Worm (Caenorhabditis elegans) whole organism, L2 larva: ENCODE data around the gene clec-82.

Source experiments
- Y55F3AM.14 ChIP-seq: fragments of 200-800 bp; sonication (Bioruptor generic); optimal IDR thresholded peaks from 2 replicates; lab custom pipeline; 2018; ENCODE audit warnings: mild to moderate bottlenecking, missing genetic modification characterization, missing compliant biosample characterization
- alr-1 ChIP-seq: fragments of 150-350 bp; optimal IDR thresholded peaks from 2 replicates; lab custom pipeline; 2014; ENCODE audit warnings: missing biosample characterization, missing genetic modification characterization
- ama-1 ChIP-seq: fragments of 150-350 bp; optimal IDR thresholded peaks from 2 replicates; lab custom pipeline; 2018; ENCODE audit warnings: inconsistent platforms
- blmp-1 ChIP-seq: sonication (generic microtip); optimal IDR thresholded peaks from 2 replicates; lab custom pipeline; 2017; ENCODE audit warnings: missing genetic modification characterization, mild to moderate bottlenecking, missing compliant biosample characterization, antibody characterized with exemption, moderate library complexity; ENCODE audit not compliant: insufficient read depth
- ceh-82 ChIP-seq: fragments of 150-350 bp; optimal IDR thresholded peaks from 2 replicates; lab custom pipeline; 2014; ENCODE audit warnings: missing biosample characterization, missing genetic modification characterization
- dmd-4 ChIP-seq: sonication (generic microtip); optimal IDR thresholded peaks from 2 replicates; lab custom pipeline; 2017; ENCODE audit warnings: missing biosample characterization, missing genetic modification characterization
- gmeb-1 ChIP-seq: fragments of 150-350 bp; optimal IDR thresholded peaks from 2 replicates; lab custom pipeline; 2014; ENCODE audit warnings: missing biosample characterization, missing genetic modification characterization
- lin-11 ChIP-seq: fragments of 150-350 bp; sonication (generic microtip); optimal IDR thresholded peaks from 2 replicates; lab custom pipeline; 2014; ENCODE audit warnings: missing biosample characterization, missing genetic modification characterization, inconsistent platforms, mixed read lengths
- nhr-25 ChIP-seq: fragments of 150-350 bp; sonication (generic microtip); optimal IDR thresholded peaks from 3 replicates; lab custom pipeline; 2014; ENCODE audit warnings: missing biosample characterization, missing genetic modification characterization
- skn-1 ChIP-seq: sonication (generic microtip); optimal IDR thresholded peaks from 2 replicates; lab custom pipeline; 2017; ENCODE audit warnings: missing biosample characterization, missing genetic modification characterization
- unc-39 ChIP-seq: fragments of 150-350 bp; optimal IDR thresholded peaks from 2 replicates; lab custom pipeline; 2014; ENCODE audit warnings: missing biosample characterization, missing genetic modification characterization
- unc-55 ChIP-seq: fragments of 150-350 bp; sonication (generic microtip); optimal IDR thresholded peaks from 3 replicates; lab custom pipeline; 2014; ENCODE audit warnings: missing biosample characterization, missing genetic modification reagents, missing genetic modification characterization

- peak; percentile 41 for TF ChIP-seq skn-1 (tag; lab: Kevin White, UChicago)
- TF ChIP-seq ceh-82 (tag; lab: Kevin White, UChicago) = no peak
- peak; percentile 11 for TF ChIP-seq Y55F3AM.14 (GFP tag; lab: Kevin White, UChicago)
- TF ChIP-seq unc-55 (GFP tag; lab: Kevin White, UChicago) = peak; percentile 37
- TF ChIP-seq ama-1 (lab: Kevin White, UChicago) = no peak
- TF ChIP-seq alr-1 (tag; lab: Kevin White, UChicago) = no peak
- TF ChIP-seq nhr-25 (tag; lab: Kevin White, UChicago) = no peak
- no peak for TF ChIP-seq unc-39 (tag; lab: Kevin White, UChicago)
- no peak for TF ChIP-seq lin-11
- peak; percentile 42 for TF ChIP-seq gmeb-1 (tag; lab: Kevin White, UChicago)
- no peak for TF ChIP-seq dmd-4
- no peak for TF ChIP-seq blmp-1 (tag; lab: Kevin White, UChicago)
These were observed 29.9 kb upstream of the clec-82 start, which contains the start of gene Y54G2A.45 for ce11 chrIV:2805525-2805924.
